Fruit fly (Drosophila melanogaster): Measurements from ENCODE around the gene CG5664.

Gene CG5664

DNA sequence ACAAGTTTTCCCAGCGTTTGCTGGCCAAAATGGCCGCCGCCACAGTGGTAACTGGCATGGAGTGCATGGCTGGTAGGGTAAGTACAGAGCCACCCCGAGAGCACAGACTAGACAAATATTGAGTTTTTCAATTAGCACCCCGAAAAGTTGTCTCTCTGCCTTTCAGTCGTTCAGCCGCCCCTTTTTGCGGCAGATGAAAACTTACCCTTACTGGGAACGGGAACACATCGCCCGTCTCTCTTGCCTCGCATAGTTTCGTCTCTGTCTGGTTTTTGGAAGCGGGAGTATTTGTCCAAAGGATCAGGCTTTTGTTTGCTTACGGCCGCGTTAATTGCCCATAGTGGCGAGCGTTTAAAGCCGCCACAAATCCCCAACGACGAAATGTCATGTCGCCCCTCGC is 17.6 kb upstream of the CG5664 start:
- TF ChIP-seq CG15710 (tag; optimal IDR thresholded peaks at IDR 0.05) (no peak), D1 (tag; optimal IDR thresholded peaks at IDR 0.05) (no peak), CG34367 (tag; optimal IDR thresholded peaks at IDR 0.05) (no peak), Ets98B (GFP tag; IDR thresholded peaks at IDR 0.05) (no peak), Pif1A (GFP tag; optimal IDR thresholded peaks at IDR 0.05) (no peak), CG17806 (tag; optimal IDR thresholded peaks at IDR 0.05) (no peak), gl (tag; optimal IDR thresholded peaks at IDR 0.05) (no peak)

dm6 chr3L:21455196-21455595 is 14.0 kb upstream of the CG5664 start:
- TF ChIP-seq CG14655 (GFP tag; optimal IDR thresholded peaks at IDR 0.05) (no peak), rn (GFP tag; IDR thresholded peaks at IDR 0.05) (no peak), CG8301 (tag; optimal IDR thresholded peaks at IDR 0.05) (no peak), Snoo (tag; optimal IDR thresholded peaks at IDR 0.05) (no peak), gl (tag; optimal IDR thresholded peaks at IDR 0.05) (no peak), CG34367 (tag; optimal IDR thresholded peaks at IDR 0.05) (no peak), D1 (tag; optimal IDR thresholded peaks at IDR 0.05) (no peak), CG15710 (tag; optimal IDR thresholded peaks at IDR 0.05) (no peak), CG13204 (GFP tag; optimal IDR thresholded peaks at IDR 0.05) (no peak), CG12605 (GFP tag; IDR thresholded peaks at IDR 0.05) (no peak), fd96Ca (GFP tag; IDR thresholded peaks at IDR 0.05) (no peak), CG17806 (tag; optimal IDR thresholded peaks at IDR 0.05) (no peak), Pif1A (GFP tag; optimal IDR thresholded peaks at IDR 0.05) (no peak)

DNA sequence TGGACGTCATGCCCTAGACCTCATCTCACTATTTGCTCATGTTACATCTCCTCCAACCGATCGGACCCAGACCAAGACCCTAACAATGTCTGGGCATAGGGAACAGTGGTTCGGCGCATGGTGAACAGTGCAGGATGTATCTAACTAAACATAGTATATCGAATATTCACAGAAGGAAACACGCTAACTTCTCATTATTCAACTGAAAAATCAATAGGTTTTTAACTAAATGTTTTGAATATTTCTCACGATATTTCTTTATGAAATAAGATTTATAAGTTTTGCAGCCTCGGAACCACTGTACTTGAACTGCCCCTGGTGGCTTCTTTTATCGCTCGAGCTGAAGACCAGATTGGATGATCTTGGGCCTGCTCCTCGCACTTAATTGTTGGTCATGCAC is 12.5 kb upstream of the CG5664 start:
- no peak for TF ChIP-seq CG32121 (GFP tag; IDR thresholded peaks at IDR 0.05)
- TF ChIP-seq CG4496 (GFP tag; IDR thresholded peaks at IDR 0.05), result 0 out of 3 replicates have a peak, but pooled peaks have one; percentile 23
- TF ChIP-seq gl (tag; optimal IDR thresholded peaks at IDR 0.05), result peak; percentile 32
- TF ChIP-seq CG9948 (tag; optimal IDR thresholded peaks at IDR 0.05), result peak; percentile 70
- TF ChIP-seq Snoo (tag; optimal IDR thresholded peaks at IDR 0.05), result no peak
- peak; percentile 56 for TF ChIP-seq CG14655 (GFP tag; optimal IDR thresholded peaks at IDR 0.05)
- peak; percentile 57 for TF ChIP-seq Pif1B (GFP tag; optimal IDR thresholded peaks at IDR 0.05)
- TF ChIP-seq CG10348 (GFP tag; IDR thresholded peaks at IDR 0.05), result no peak
- no peak for TF ChIP-seq fd96Ca (GFP tag; IDR thresholded peaks at IDR 0.05)
- peak; percentile 71 for TF ChIP-seq CG8159 (tag; optimal IDR thresholded peaks at IDR 0.05)
- no peak for TF ChIP-seq CG12605 (GFP tag; IDR thresholded peaks at IDR 0.05)
- peak; percentile 65 for TF ChIP-seq CG15710 (tag; optimal IDR thresholded peaks at IDR 0.05)
- peak; percentile 72 for TF ChIP-seq CG17806 (tag; optimal IDR thresholded peaks at IDR 0.05)
- peak; percentile 61 for TF ChIP-seq CG34367 (tag; optimal IDR thresholded peaks at IDR 0.05)
- no peak for TF ChIP-seq CG13204 (GFP tag; optimal IDR thresholded peaks at IDR 0.05)
- TF ChIP-seq CG8301 (tag; optimal IDR thresholded peaks at IDR 0.05), result peak; percentile 34
- no peak for TF ChIP-seq rn (GFP tag; IDR thresholded peaks at IDR 0.05)
- no peak for TF ChIP-seq Ets98B (GFP tag; IDR thresholded peaks at IDR 0.05)
- TF ChIP-seq Pif1A (GFP tag; optimal IDR thresholded peaks at IDR 0.05), result peak; percentile 70
- no peak for TF ChIP-seq EcR (GFP tag; optimal IDR thresholded peaks at IDR 0.05)
- no peak for TF ChIP-seq D1 (tag; optimal IDR thresholded peaks at IDR 0.05)

DNA sequence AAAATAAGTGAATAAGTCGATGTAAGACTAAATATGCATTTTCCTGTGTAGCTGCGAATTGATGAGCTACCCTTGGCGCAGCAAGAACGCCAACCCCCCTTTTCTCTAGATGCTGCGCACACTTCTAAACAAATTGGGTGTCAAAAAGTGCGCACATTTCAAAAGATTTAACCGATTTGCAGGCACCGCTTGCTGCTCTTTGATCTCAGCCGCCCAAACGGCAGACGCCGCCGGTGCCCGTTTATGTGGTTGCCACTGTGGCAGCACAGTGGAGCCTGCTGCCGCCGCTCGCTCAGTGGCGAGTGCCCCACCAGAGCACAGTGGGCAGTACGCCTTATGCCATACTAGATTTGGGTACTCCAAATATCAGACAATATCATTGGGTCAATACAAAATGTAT is 9.3 kb upstream of the CG5664 start:
- no peak for TF ChIP-seq CG8159 (tag; optimal IDR thresholded peaks at IDR 0.05)
- no peak for TF ChIP-seq D1 (tag; optimal IDR thresholded peaks at IDR 0.05)
- no peak for TF ChIP-seq CG17806 (tag; optimal IDR thresholded peaks at IDR 0.05)
- TF ChIP-seq Ets98B (GFP tag; IDR thresholded peaks at IDR 0.05), result no peak
- TF ChIP-seq fd96Ca (GFP tag; IDR thresholded peaks at IDR 0.05), result no peak
- no peak for TF ChIP-seq CG34367 (tag; optimal IDR thresholded peaks at IDR 0.05)
- no peak for TF ChIP-seq CG9948 (tag; optimal IDR thresholded peaks at IDR 0.05)
- TF ChIP-seq CG13204 (GFP tag; optimal IDR thresholded peaks at IDR 0.05), result no peak
- TF ChIP-seq CG4496 (GFP tag; IDR thresholded peaks at IDR 0.05), result no peak
- no peak for TF ChIP-seq gl (tag; optimal IDR thresholded peaks at IDR 0.05)

DNA sequence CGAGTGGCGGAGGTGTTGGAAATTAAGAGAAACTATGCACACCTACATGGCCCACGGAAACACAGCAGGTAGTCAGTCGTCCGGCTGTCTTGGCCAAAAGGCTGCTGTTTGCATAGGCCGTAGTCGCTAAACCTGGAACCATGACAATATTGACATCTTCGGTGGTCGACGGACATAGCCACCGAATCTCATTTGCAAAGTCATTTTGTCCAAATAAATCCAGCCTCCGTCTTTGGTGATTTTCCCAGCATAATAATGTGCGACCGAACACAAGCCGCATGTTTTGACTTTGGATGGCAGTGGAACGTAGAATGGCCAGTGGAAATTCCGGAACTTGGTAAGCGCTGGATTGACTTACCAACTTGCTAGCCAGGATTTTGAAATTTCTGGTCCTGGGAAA is 8.2 kb upstream of the CG5664 start:
- no peak for TF ChIP-seq CG14655 (GFP tag; optimal IDR thresholded peaks at IDR 0.05)
- TF ChIP-seq Snoo (tag; optimal IDR thresholded peaks at IDR 0.05), result no peak
- TF ChIP-seq CG15710 (tag; optimal IDR thresholded peaks at IDR 0.05), result no peak
- TF ChIP-seq D1 (tag; optimal IDR thresholded peaks at IDR 0.05), result no peak
- TF ChIP-seq CG9948 (tag; optimal IDR thresholded peaks at IDR 0.05), result no peak
- TF ChIP-seq CG34367 (tag; optimal IDR thresholded peaks at IDR 0.05), result no peak
- TF ChIP-seq EcR (GFP tag; optimal IDR thresholded peaks at IDR 0.05), result no peak
- TF ChIP-seq CG10348 (GFP tag; IDR thresholded peaks at IDR 0.05), result no peak
- TF ChIP-seq CG17806 (tag; optimal IDR thresholded peaks at IDR 0.05), result no peak
- TF ChIP-seq CG32121 (GFP tag; IDR thresholded peaks at IDR 0.05), result no peak
- TF ChIP-seq fd96Ca (GFP tag; IDR thresholded peaks at IDR 0.05), result no peak
- TF ChIP-seq Pif1B (GFP tag; optimal IDR thresholded peaks at IDR 0.05), result no peak
- no peak for TF ChIP-seq rn (GFP tag; IDR thresholded peaks at IDR 0.05)
- no peak for TF ChIP-seq CG8301 (tag; optimal IDR thresholded peaks at IDR 0.05)
- no peak for TF ChIP-seq CG12605 (GFP tag; IDR thresholded peaks at IDR 0.05)

- TF ChIP-seq Pif1A (GFP tag; optimal IDR thresholded peaks at IDR 0.05) (no peak), CG4496 (GFP tag; IDR thresholded peaks at IDR 0.05) (no peak; the same call in 2 of the 3 replicates), CG32121 (GFP tag; IDR thresholded peaks at IDR 0.05) (no peak), CG17806 (tag; optimal IDR thresholded peaks at IDR 0.05) (no peak), CG8301 (tag; optimal IDR thresholded peaks at IDR 0.05) (no peak), CG9948 (tag; optimal IDR thresholded peaks at IDR 0.05) (no peak), CG34367 (tag; optimal IDR thresholded peaks at IDR 0.05) (no peak), rn (GFP tag; IDR thresholded peaks at IDR 0.05) (no peak), CG10348 (GFP tag; IDR thresholded peaks at IDR 0.05) (no peak), CG15710 (tag; optimal IDR thresholded peaks at IDR 0.05) (no peak), D1 (tag; optimal IDR thresholded peaks at IDR 0.05) (no peak), EcR (GFP tag; optimal IDR thresholded peaks at IDR 0.05) (no peak), gl (tag; optimal IDR thresholded peaks at IDR 0.05) (no peak), CG14655 (GFP tag; optimal IDR thresholded peaks at IDR 0.05) (no peak)
These were observed 4.5 kb upstream of the CG5664 start, which contains the start of gene Syx7 for dm6 chr3L:21445704-21446103. Gene Syx7, plus strand, starts transcription at chr3L:21445834.
